Fruit fly (Drosophila melanogaster): Measurements from ENCODE around the gene NdufA3.

The NdufA3 gene

dm6 chrX:9201866-9202681 is 42.2 kb upstream of the NdufA3 start (continued):
- TF ChIP-seq CG4318 (GFP tag; optimal IDR thresholded peaks at IDR 0.05) (peak; percentile 54), CG34406 (GFP tag; optimal IDR thresholded peaks at IDR 0.05) (peak; percentile 37), CG6276 (GFP tag; optimal IDR thresholded peaks at IDR 0.05) (peak; percentile 70), Eip78C (GFP tag) (peak; percentile 52), salr (GFP tag; optimal IDR thresholded peaks at IDR 0.05) (peak; percentile 20 to 48), CG11902 (GFP tag; optimal IDR thresholded peaks at IDR 0.05) (no peak), Smox (GFP tag; optimal IDR thresholded peaks at IDR 0.05) (no peak), ss (GFP tag; optimal IDR thresholded peaks at IDR 0.05) (peak in 1 of 2 experiments; percentile 10), net (GFP tag; optimal IDR thresholded peaks at IDR 0.05) (no peak), Sox14 (GFP tag; optimal IDR thresholded peaks at IDR 0.05) (no peak), Sox102F (GFP tag; optimal IDR thresholded peaks at IDR 0.05) (peak; percentile 5), lz (GFP tag; optimal IDR thresholded peaks at IDR 0.05) (peak; percentile 10)

- TF ChIP-seq vri (GFP tag; optimal IDR thresholded peaks at IDR 0.05) (peak; percentile 12), fd85E (GFP tag; optimal IDR thresholded peaks at IDR 0.05) (no peak), net (GFP tag; optimal IDR thresholded peaks at IDR 0.05) (no peak), Ets21C (GFP tag; optimal IDR thresholded peaks at IDR 0.05) (no peak), fkh (GFP tag; optimal IDR thresholded peaks at IDR 0.05) (peak; percentile 34), Met (GFP tag; optimal IDR thresholded peaks at IDR 0.05) (no peak), CG34406 (GFP tag; optimal IDR thresholded peaks at IDR 0.05) (no peak), CG9139 (GFP tag; optimal IDR thresholded peaks at IDR 0.05) (no peak), spab (GFP tag; optimal IDR thresholded peaks at IDR 0.05) (no peak), Eip93F (GFP tag; optimal IDR thresholded peaks at IDR 0.05) (no peak), CG4318 (GFP tag; optimal IDR thresholded peaks at IDR 0.05) (no peak), svp (GFP tag) (no peak), Blimp-1 (GFP tag; optimal IDR thresholded peaks at IDR 0.05) (no peak), Eip78C (GFP tag) (peak; percentile 15)
Measured at dm6 chrX:9201080-9201479, 41.2 kb upstream of the NdufA3 start.

dm6 chrX:9200234-9200633 is 40.4 kb upstream of the NdufA3 start:
- TF ChIP-seq CG34406 (GFP tag; optimal IDR thresholded peaks at IDR 0.05): no peak
- TF ChIP-seq Sox15 (GFP tag; optimal IDR thresholded peaks at IDR 0.05): no peak
- TF ChIP-seq CG16779 (tag; optimal IDR thresholded peaks at IDR 0.05): no peak
- TF ChIP-seq Ets21C (GFP tag; optimal IDR thresholded peaks at IDR 0.05): no peak
- no peak for TF ChIP-seq topi (GFP tag; optimal IDR thresholded peaks at IDR 0.05)
- TF ChIP-seq fkh (GFP tag; optimal IDR thresholded peaks at IDR 0.05): no peak
- no peak for TF ChIP-seq CG7368 (GFP tag; optimal IDR thresholded peaks at IDR 0.05)
- peak; percentile 75 for TF ChIP-seq vri (GFP tag; optimal IDR thresholded peaks at IDR 0.05)

dm6 chrX:9196362-9196761 is 36.5 kb upstream of the NdufA3 start, which contains the start of gene CG12118:
CG12118 (minus strand) TSS chrX:9196414.
- peak; percentile 75 for TF ChIP-seq Gug (GFP tag; IDR thresholded peaks at IDR 0.05)
- peak; percentile 41 for TF ChIP-seq Sox14 (GFP tag; optimal IDR thresholded peaks at IDR 0.05)
- peak; percentile 74 for TF ChIP-seq Met (GFP tag; optimal IDR thresholded peaks at IDR 0.05)
- TF ChIP-seq Blimp-1 (GFP tag; optimal IDR thresholded peaks at IDR 0.05): no peak
- peak; percentile 45 for TF ChIP-seq CG8319 (GFP tag; optimal IDR thresholded peaks at IDR 0.05)
- peak; percentile 65 for TF ChIP-seq Hr4 (GFP tag; optimal IDR thresholded peaks at IDR 0.05)
- TF ChIP-seq net (GFP tag; optimal IDR thresholded peaks at IDR 0.05): peak; percentile 52
- peak; percentile 42 for TF ChIP-seq CG11902 (GFP tag; optimal IDR thresholded peaks at IDR 0.05)
- TF ChIP-seq acj6 (GFP tag; optimal IDR thresholded peaks at IDR 0.05): peak; percentile 77
- TF ChIP-seq Ets21C (GFP tag; optimal IDR thresholded peaks at IDR 0.05): peak; percentile 53
- peak; percentile 5 for TF ChIP-seq CG11762 (GFP tag; optimal IDR thresholded peaks at IDR 0.05; ENCODE audit: insufficient read depth)
- peak; percentile 50 for TF ChIP-seq fkh (GFP tag; optimal IDR thresholded peaks at IDR 0.05)
- TF ChIP-seq Ets96B (tag; optimal IDR thresholded peaks at IDR 0.05): peak; percentile 49
- no peak; the same call in 1 of the 3 replicates for TF ChIP-seq eg (GFP tag; IDR thresholded peaks at IDR 0.05)
- TF ChIP-seq CG11294 (GFP tag; IDR thresholded peaks at IDR 0.05): peak; percentile 58; the same call in 1 of the 2 replicates
- no peak for TF ChIP-seq CG9139 (GFP tag; optimal IDR thresholded peaks at IDR 0.05)
- no peak for TF ChIP-seq spab (GFP tag; optimal IDR thresholded peaks at IDR 0.05)
- no peak for TF ChIP-seq CG6276 (GFP tag; optimal IDR thresholded peaks at IDR 0.05)
- TF ChIP-seq CG16779 (tag; optimal IDR thresholded peaks at IDR 0.05): no peak
- TF ChIP-seq Hr39 (GFP tag; optimal IDR thresholded peaks at IDR 0.05): peak; percentile 44
- TF ChIP-seq CG34406 (GFP tag; optimal IDR thresholded peaks at IDR 0.05): peak; percentile 69
- peak; percentile 79 for TF ChIP-seq pdm3 (GFP tag; optimal IDR thresholded peaks at IDR 0.05)
- TF ChIP-seq CG8119 (GFP tag; IDR thresholded peaks at IDR 0.05): peak; percentile 67
- TF ChIP-seq CG4318 (GFP tag; optimal IDR thresholded peaks at IDR 0.05): no peak
- peak; percentile 66 for TF ChIP-seq Lpt (GFP tag; optimal IDR thresholded peaks at IDR 0.05)
- peak; percentile 45 for TF ChIP-seq Eip93F (GFP tag; optimal IDR thresholded peaks at IDR 0.05)
- TF ChIP-seq CG3919 (GFP tag; optimal IDR thresholded peaks at IDR 0.05): peak; percentile 71
- TF ChIP-seq fd85E (GFP tag; optimal IDR thresholded peaks at IDR 0.05): no peak
- no peak; the same call in 1 of the 3 replicates for TF ChIP-seq CG6163 (GFP tag; IDR thresholded peaks at IDR 0.05)
- peak; percentile 45 for TF ChIP-seq CG7368 (GFP tag; optimal IDR thresholded peaks at IDR 0.05)
- TF ChIP-seq Smox (GFP tag; optimal IDR thresholded peaks at IDR 0.05): peak; percentile 70
- TF ChIP-seq CG15336 (GFP tag; IDR thresholded peaks at IDR 0.05): peak; percentile 72
